Worm (Caenorhabditis elegans): ENCODE results near the gene srw-121.
A peak's percentile ranks its signal among the peaks of the same experiment; 100 is the strongest.

The srw-121 gene

DNA sequence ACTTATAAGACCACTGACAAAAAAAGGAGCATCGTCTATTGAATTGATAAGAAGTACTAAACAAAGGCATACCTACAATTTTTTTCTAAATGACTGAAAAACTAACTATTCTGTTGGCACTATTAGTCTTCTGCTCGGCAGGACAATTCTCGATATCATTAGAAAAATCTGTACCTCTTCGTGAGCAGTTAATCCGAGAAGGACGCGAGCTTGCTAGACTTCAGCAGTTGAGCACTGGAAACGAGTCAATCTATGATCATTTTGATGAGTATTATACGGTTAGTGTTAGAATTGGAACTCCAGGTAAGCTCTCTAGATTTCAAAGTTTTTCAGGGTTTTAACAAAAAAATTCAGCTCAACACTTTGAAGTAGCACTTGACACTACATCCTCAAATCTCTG lies 36.8 kb upstream of the srw-121 start, which contains the start of gene asp-7:
TSS of gene asp-7 (plus strand) at position 81 of the 400 bp plus-strand sequence.
- TF ChIP-seq nhr-77 (tag; optimal IDR thresholded peaks at IDR 0.05): no peak
- peak; percentile 15 for TF ChIP-seq elt-2 (tag; optimal IDR thresholded peaks at IDR 0.05)

DNA sequence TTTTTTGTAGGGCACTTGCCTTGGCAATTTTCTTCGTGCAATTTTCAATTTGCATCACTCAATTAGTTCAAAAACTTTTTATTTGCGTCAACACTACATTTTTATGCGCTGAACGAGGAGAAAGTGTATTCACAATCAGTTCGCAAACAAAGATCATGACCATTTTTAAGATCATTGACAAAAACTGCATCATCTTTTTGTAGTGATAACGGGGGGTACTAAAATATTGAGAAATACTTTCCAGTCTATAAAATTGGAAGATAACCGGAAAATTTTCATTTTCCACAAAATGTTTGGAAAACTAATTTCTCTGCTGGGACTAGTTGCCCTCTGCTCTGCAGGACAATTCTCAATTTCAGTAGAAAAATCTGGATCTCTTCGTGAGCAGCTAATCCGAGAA lies 32.9 kb upstream of the srw-121 start, which contains the start of gene asp-8:
TSS of gene asp-8 (plus strand) at position 276 of the 400 bp plus-strand sequence.
- TF ChIP-seq elt-2 (tag; optimal IDR thresholded peaks at IDR 0.05) (peak; percentile 54), nhr-12 (tag; optimal IDR thresholded peaks at IDR 0.05) (no peak), zag-1 (tag; optimal IDR thresholded peaks at IDR 0.05) (no peak), nhr-43 (tag; optimal IDR thresholded peaks at IDR 0.05; ENCODE audit: poor library complexity, severe bottlenecking) (no peak)

DNA sequence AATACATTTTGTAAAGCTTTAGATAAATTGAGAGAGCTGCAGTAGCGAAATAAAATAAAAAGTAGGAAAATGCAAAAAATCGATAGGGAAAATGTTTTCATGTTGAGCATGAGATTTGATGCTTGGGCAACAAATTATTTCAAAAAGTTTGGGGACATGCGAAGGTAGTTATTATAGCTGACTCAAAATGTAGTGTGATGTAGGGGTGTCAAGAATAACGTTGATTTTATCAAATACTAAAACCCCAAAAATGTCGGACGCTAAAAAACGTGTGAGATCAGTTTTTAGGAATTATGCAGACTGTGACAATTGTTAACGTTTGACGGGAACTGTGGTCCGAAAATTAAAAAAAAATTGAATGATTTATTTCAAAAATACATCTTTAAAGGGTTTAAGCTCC lies 29.9 kb upstream of the srw-121 start, which contains the start of gene irld-12:
TSS of gene irld-12 (minus strand) at position 101 of the 400 bp plus-strand sequence.
- no peak for TF ChIP-seq lin-39 (tag; optimal IDR thresholded peaks at IDR 0.05)

DNA sequence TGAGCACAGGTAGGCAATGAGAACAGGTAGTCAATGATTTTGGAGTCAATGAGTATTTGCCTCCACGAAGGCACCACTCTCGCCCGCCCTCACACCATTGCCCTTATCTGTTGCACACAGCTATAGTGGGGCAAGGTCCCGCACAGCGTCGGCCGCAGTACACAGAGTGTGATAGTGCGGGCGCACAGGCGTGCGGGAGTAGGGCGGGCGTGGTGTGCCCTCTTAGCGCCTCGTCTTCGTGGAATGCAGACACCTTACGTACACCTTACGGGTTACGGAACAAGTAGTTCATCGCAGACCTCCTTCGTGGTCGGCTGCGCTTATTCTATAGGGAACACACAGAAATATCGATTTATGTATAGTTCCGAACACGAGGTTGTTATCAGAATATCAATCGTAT lies 26.5 kb upstream of the srw-121 start:
- TF ChIP-seq ceh-16 (tag; optimal IDR thresholded peaks at IDR 0.05) (no peak), nhr-43 (tag; optimal IDR thresholded peaks at IDR 0.05; ENCODE audit: poor library complexity, severe bottlenecking) (no peak), unc-62 (GFP tag; optimal IDR thresholded peaks at IDR 0.05) (no peak), ztf-11 (tag; optimal IDR thresholded peaks at IDR 0.05) (no peak), nhr-237 (tag; optimal IDR thresholded peaks at IDR 0.05) (no peak), ZK546.5 (tag; optimal IDR thresholded peaks at IDR 0.05) (no peak), hmg-11 (tag; optimal IDR thresholded peaks at IDR 0.05) (no peak), mml-1 (tag; optimal IDR thresholded peaks at IDR 0.05) (no peak), unc-39 (tag; optimal IDR thresholded peaks at IDR 0.05) (no peak), ceh-9 (tag; optimal IDR thresholded peaks at IDR 0.05) (no peak), ztf-4 (tag; optimal IDR thresholded peaks at IDR 0.05) (no peak)

DNA sequence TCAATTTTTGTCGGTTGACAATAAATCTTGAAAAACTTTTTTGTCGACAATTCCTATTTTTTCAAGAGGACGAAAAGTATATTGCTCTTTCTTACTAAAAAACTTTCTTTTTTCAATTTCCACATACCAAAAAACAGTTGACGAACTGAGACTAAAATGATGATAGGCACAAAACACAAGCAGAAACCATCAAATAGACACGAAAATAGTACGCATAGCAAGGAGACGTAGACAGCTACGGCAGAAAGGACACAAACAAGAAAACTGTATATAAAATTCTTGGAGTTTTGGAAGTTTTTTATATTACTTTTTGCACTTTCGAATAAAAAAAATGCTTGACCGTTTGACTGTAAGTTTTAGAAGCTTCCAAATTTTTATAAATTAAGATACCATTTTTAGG lies 22.8 kb upstream of the srw-121 start, which contains the start of gene K12D9.1:
TSS of gene K12D9.1 (plus strand) at position 301 of the 400 bp plus-strand sequence.
- TF ChIP-seq hmg-11 (tag; optimal IDR thresholded peaks at IDR 0.05): no peak
- TF ChIP-seq lin-15B (tag; optimal IDR thresholded peaks at IDR 0.05): no peak
- TF ChIP-seq snpc-4 (tag; optimal IDR thresholded peaks at IDR 0.05): no peak
- no peak for TF ChIP-seq sea-2 (GFP tag; optimal IDR thresholded peaks at IDR 0.05)
- no peak for TF ChIP-seq mdl-1 (tag; optimal IDR thresholded peaks at IDR 0.05)
- no peak for TF ChIP-seq tbx-2 (tag; optimal IDR thresholded peaks at IDR 0.05)
- TF ChIP-seq R02D3.7 (tag; optimal IDR thresholded peaks at IDR 0.05): no peak

DNA sequence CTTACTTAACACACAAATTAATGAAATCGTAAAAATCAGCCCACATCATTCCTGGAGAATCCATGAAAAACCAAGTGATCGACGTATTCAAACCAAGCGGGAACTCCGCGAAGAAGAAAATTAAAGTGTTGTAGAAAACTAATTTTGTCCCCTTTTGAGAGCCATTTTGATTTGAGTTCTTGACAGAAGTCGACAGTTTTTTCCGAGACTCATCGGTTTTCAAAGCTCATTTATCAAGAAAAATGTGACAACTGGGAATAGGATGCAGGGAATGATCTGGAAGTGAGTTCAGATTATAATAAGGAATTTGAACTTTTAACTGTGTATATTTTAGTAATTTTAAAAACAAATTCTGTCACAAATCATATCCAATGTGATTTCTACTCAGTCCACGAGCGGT lies 20.0 kb upstream of the srw-121 start, which contains the start of gene srw-135:
TSS of gene srw-135 (minus strand) at position 101 of the 400 bp plus-strand sequence.
- no peak for TF ChIP-seq tbx-2 (tag; optimal IDR thresholded peaks at IDR 0.05)
- no peak for TF ChIP-seq daf-12 (tag; optimal IDR thresholded peaks at IDR 0.05)
- no peak for TF ChIP-seq ceh-28 (tag; optimal IDR thresholded peaks at IDR 0.05)
- no peak for TF ChIP-seq ceh-82 (tag; optimal IDR thresholded peaks at IDR 0.05)
- TF ChIP-seq nhr-43 (tag; optimal IDR thresholded peaks at IDR 0.05; ENCODE audit: poor library complexity, severe bottlenecking): no peak
- TF ChIP-seq nhr-23 (tag; optimal IDR thresholded peaks at IDR 0.05): no peak
- TF ChIP-seq unc-39 (tag; optimal IDR thresholded peaks at IDR 0.05): no peak
- no peak for TF ChIP-seq egl-27 (tag; optimal IDR thresholded peaks at IDR 0.05)
- no peak for TF ChIP-seq jun-1 (tag; optimal IDR thresholded peaks at IDR 0.05)
- TF ChIP-seq nhr-77 (tag; optimal IDR thresholded peaks at IDR 0.05): no peak

DNA sequence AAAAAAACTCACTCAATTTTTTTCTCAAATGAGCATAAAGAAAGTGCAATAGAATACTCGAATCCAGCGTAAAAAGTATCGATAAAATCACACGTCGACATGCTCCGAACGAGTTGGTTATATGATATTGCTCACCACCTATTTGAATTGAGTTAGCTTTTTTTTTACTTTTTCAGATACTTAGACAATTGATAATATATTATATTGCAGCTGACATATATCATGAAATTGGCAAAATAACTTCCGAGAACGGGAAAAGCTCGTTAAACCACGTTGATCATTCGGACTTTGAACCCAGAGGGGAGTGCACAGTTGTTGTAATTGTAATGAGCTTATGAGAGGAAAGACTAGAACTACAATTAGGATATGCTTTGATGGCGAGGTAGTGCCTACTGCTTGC lies 19.1 kb upstream of the srw-121 start, which contains the start of gene srw-136:
TSS of gene srw-136 (minus strand) at position 101 of the 400 bp plus-strand sequence.
- TF ChIP-seq nhr-23 (tag; optimal IDR thresholded peaks at IDR 0.05) (no peak), nhr-28 (tag; optimal IDR thresholded peaks at IDR 0.05) (no peak), ama-1 (optimal IDR thresholded peaks at IDR 0.05) (no peak), skn-1 (tag; optimal IDR thresholded peaks at IDR 0.05) (no peak), egl-5 (tag; optimal IDR thresholded peaks at IDR 0.05) (no peak), ztf-4 (tag; optimal IDR thresholded peaks at IDR 0.05) (no peak), fkh-2 (tag; optimal IDR thresholded peaks at IDR 0.05) (no peak), nhr-11 (tag; optimal IDR thresholded peaks at IDR 0.05) (no peak), ceh-16 (tag; optimal IDR thresholded peaks at IDR 0.05) (no peak), lin-39 (tag; optimal IDR thresholded peaks at IDR 0.05) (no peak), pha-4 (tag; optimal IDR thresholded peaks at IDR 0.05) (no peak), lsy-12 (tag; optimal IDR thresholded peaks at IDR 0.05) (no peak), nhr-43 (tag; optimal IDR thresholded peaks at IDR 0.05; ENCODE audit: poor library complexity, severe bottlenecking) (no peak), elt-2 (tag; optimal IDR thresholded peaks at IDR 0.05) (no peak), mml-1 (tag; optimal IDR thresholded peaks at IDR 0.05) (no peak), sea-2 (GFP tag; optimal IDR thresholded peaks at IDR 0.05) (no peak), nfya-1 (tag; optimal IDR thresholded peaks at IDR 0.05; ENCODE audit: insufficient read depth) (no peak), mdl-1 (tag; optimal IDR thresholded peaks at IDR 0.05) (no peak)

Data from whole organism, L3 larva.